Worm (Caenorhabditis elegans): Measurements from ENCODE around the gene arrd-12.
A peak's percentile ranks its signal among the peaks of the same experiment; 100 is the strongest.

Gene arrd-12

ce11 chrII:13789714-13790113, 23.7 kb downstream of the arrd-12 start:
- TF ChIP-seq hlh-1 (tag; optimal IDR thresholded peaks at IDR 0.05), result peak; percentile 56
- no peak for TF ChIP-seq pha-4 (tag; optimal IDR thresholded peaks at IDR 0.05)
- no peak for TF ChIP-seq snpc-4 (tag; optimal IDR thresholded peaks at IDR 0.05)
- TF ChIP-seq lin-13 (tag; optimal IDR thresholded peaks at IDR 0.05), result no peak
- TF ChIP-seq unc-62 (GFP tag; optimal IDR thresholded peaks at IDR 0.05), result no peak
- TF ChIP-seq drap-1 (GFP tag; optimal IDR thresholded peaks at IDR 0.05), result no peak

DNA sequence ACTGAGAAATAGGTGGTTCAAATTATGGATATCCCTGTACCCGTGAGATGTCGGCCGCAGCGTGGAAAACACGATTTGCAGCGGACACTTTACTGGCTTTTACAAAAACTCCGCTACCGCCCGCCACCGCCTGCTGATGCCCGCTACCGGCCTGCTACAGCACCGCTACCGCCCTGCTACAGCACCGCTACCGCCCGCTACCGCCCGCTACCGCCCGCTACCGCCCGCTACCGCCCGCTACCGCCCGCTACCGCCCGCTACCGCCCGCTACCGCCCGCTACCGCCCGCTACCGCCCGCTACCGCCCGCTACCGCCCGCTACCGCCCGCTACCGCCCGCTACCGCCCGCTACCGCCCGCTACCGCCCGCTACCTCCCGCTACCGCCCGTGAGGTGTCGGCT, 24.6 kb downstream of the arrd-12 start:
- peak; percentile 25 for TF ChIP-seq sptf-1 (tag; optimal IDR thresholded peaks at IDR 0.05)
- peak; percentile 31 for TF ChIP-seq mls-2 (tag; optimal IDR thresholded peaks at IDR 0.05)

ce11 chrII:13791570-13792279, 25.7 kb downstream of the arrd-12 start, which contains the start of gene ZK131.11:
Gene ZK131.11 (plus strand): TSS chrII:13792229.
- TF ChIP-seq snpc-4 (tag; optimal IDR thresholded peaks at IDR 0.05), result no peak
- no peak for TF ChIP-seq flh-1 (GFP tag; optimal IDR thresholded peaks at IDR 0.05)
- TF ChIP-seq zip-8 (tag; optimal IDR thresholded peaks at IDR 0.05), result no peak
- no peak for TF ChIP-seq ces-1 (GFP tag; optimal IDR thresholded peaks at IDR 0.05)
- no peak for TF ChIP-seq ceh-43 (GFP tag; optimal IDR thresholded peaks at IDR 0.05)
- TF ChIP-seq mab-5 (tag; optimal IDR thresholded peaks at IDR 0.05), result no peak
- TF ChIP-seq unc-62 (GFP tag; optimal IDR thresholded peaks at IDR 0.05), result no peak
- TF ChIP-seq bed-3 (GFP tag; optimal IDR thresholded peaks at IDR 0.05), result no peak
- TF ChIP-seq nhr-76 (tag; optimal IDR thresholded peaks at IDR 0.05), result no peak
- TF ChIP-seq sptf-1 (tag; optimal IDR thresholded peaks at IDR 0.05), result no peak
- TF ChIP-seq pha-4 (tag; optimal IDR thresholded peaks at IDR 0.05), result no peak
- no peak for TF ChIP-seq nhr-12 (tag; optimal IDR thresholded peaks at IDR 0.05)
- no peak for TF ChIP-seq unc-39 (tag; optimal IDR thresholded peaks at IDR 0.05)
- TF ChIP-seq ham-2 (GFP tag; optimal IDR thresholded peaks at IDR 0.05), result no peak

DNA sequence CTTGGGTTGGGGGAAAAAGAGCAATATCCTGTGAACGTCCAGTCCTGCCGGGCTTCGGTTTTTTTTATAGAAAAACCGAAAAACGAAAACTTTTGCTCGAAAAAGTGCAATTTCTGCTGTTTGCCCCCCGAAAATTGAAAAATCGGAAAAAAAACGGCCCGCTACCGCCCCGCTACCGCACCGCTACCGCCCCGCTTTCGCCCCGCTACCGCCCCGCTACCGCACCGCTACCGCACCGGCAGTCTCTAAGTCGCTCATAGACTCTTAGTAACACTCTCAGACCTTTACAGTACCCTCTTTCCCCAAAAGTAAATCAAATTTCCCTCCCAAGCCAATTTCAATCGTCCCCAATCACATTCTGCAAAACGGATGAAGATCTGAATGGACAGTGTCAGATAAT, 29.1 kb downstream of the arrd-12 start:
- no peak for TF ChIP-seq lin-13 (tag; optimal IDR thresholded peaks at IDR 0.05)
- TF ChIP-seq nhr-28 (tag; optimal IDR thresholded peaks at IDR 0.05), result no peak
- no peak for TF ChIP-seq zip-8 (tag; optimal IDR thresholded peaks at IDR 0.05)
- TF ChIP-seq ceh-39 (tag; optimal IDR thresholded peaks at IDR 0.05), result no peak
- no peak for TF ChIP-seq lin-32 (GFP tag; optimal IDR thresholded peaks at IDR 0.05)
- TF ChIP-seq ceh-43 (GFP tag; optimal IDR thresholded peaks at IDR 0.05), result no peak
- no peak for TF ChIP-seq nhr-237 (tag; optimal IDR thresholded peaks at IDR 0.05)
- no peak for TF ChIP-seq unc-62 (GFP tag; optimal IDR thresholded peaks at IDR 0.05)
- no peak for TF ChIP-seq hlh-1 (tag; optimal IDR thresholded peaks at IDR 0.05)
- TF ChIP-seq drap-1 (GFP tag; optimal IDR thresholded peaks at IDR 0.05), result no peak
- TF ChIP-seq unc-39 (tag; optimal IDR thresholded peaks at IDR 0.05), result no peak
- no peak for TF ChIP-seq lsy-2 (tag; optimal IDR thresholded peaks at IDR 0.05)
- no peak for TF ChIP-seq mab-5 (tag; optimal IDR thresholded peaks at IDR 0.05)
- TF ChIP-seq ces-1 (GFP tag; optimal IDR thresholded peaks at IDR 0.05), result no peak
- TF ChIP-seq blmp-1 (tag; optimal IDR thresholded peaks at IDR 0.05), result no peak
- TF ChIP-seq elt-3 (tag; optimal IDR thresholded peaks at IDR 0.05), result no peak
- TF ChIP-seq mep-1 (tag; optimal IDR thresholded peaks at IDR 0.05), result no peak
- TF ChIP-seq ceh-83 (GFP tag; optimal IDR thresholded peaks at IDR 0.05), result no peak
- no peak for TF ChIP-seq nhr-2 (tag; optimal IDR thresholded peaks at IDR 0.05)
- no peak for TF ChIP-seq ham-2 (GFP tag; optimal IDR thresholded peaks at IDR 0.05)

DNA sequence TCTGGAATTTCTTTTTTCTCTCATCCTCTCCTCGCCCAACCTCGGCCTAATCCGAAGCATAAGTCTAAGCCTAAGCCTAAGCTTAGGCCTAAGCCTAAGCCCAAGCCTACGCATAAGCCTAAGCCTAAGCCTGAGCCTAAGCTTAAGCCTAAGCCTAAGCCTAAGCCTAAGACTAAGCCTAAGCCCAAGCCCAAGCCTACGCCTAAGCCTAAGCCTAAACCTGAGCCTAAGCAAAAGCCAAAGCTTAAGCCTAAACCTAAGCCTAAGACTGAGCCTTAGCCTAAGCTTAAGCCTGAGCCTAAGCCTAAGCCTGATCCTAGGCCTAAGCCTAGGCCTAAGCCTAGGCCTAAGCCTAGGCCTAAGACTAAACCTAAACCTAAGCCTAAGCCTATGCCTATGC, 30.3 kb downstream of the arrd-12 start:
- no peak for TF ChIP-seq bed-3 (GFP tag; optimal IDR thresholded peaks at IDR 0.05)
- TF ChIP-seq sptf-1 (tag; optimal IDR thresholded peaks at IDR 0.05), result peak; percentile 39
- TF ChIP-seq hlh-1 (tag; optimal IDR thresholded peaks at IDR 0.05), result no peak
- TF ChIP-seq drap-1 (GFP tag; optimal IDR thresholded peaks at IDR 0.05), result no peak
- TF ChIP-seq ham-2 (GFP tag; optimal IDR thresholded peaks at IDR 0.05), result peak; percentile 8
- TF ChIP-seq ceh-43 (GFP tag; optimal IDR thresholded peaks at IDR 0.05), result no peak

ce11 chrII:13806269-13806668, 40.2 kb downstream of the arrd-12 start:
- no peak for TF ChIP-seq blmp-1 (tag; optimal IDR thresholded peaks at IDR 0.05)

DNA sequence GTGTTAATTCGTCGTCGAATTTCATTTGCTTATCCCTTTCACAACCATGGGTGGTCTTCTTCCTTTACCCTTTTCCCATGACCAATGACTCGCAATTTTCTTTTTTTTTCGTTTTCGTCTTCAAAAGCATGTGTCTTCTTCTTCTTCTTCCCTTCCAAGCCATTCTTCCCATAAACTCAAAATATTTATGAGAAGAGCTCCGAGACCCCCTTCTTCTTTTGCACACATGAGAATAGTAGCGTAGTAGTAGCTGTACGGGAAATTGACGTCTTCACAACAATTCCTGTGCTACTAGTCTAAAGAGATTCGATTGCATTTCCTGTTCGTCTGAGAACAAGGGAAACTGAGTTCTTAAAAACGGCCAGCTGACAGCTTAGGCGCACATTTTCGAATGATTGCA, 46.3 kb downstream of the arrd-12 start:
- TF ChIP-seq unc-62 (GFP tag; optimal IDR thresholded peaks at IDR 0.05) (no peak), ces-1 (GFP tag; optimal IDR thresholded peaks at IDR 0.05) (peak; percentile 45)
